Worm (Caenorhabditis elegans) whole organism, young adult: ENCODE results near the gene srh-217.

Experiments
- B0336.3 ChIP-seq: fragments of 200-800 bp; sonication (Bioruptor generic); IDR thresholded peaks from 2 replicates; pipeline ENCODE4 v1.3.6; 2022; ENCODE audit warnings: missing genetic modification characterization, missing compliant biosample characterization
- C06A6.2 ChIP-seq: fragments of 200-800 bp; sonication (Bioruptor generic); conservative IDR thresholded peaks from 2 replicates; pipeline ENCODE4 v1.3.6; 2022; ENCODE audit warnings: missing genetic modification characterization, missing compliant biosample characterization
- F22D6.2 ChIP-seq: sonication (generic microtip); optimal IDR thresholded peaks from 2 replicates; lab custom pipeline; 2016; ENCODE audit warnings: mild to moderate bottlenecking, missing genetic modification characterization, missing compliant biosample characterization
- F37B4.10 ChIP-seq: fragments of 200-800 bp; sonication (Bioruptor generic); IDR thresholded peaks from 2 replicates; pipeline ENCODE4 v1.3.6; 2022; ENCODE audit warnings: missing genetic modification characterization, missing compliant biosample characterization
- K11D2.4 ChIP-seq: fragments of 200-800 bp; sonication (Bioruptor generic); IDR thresholded peaks from 2 replicates; pipeline ENCODE4 v1.3.6; 2022; ENCODE audit warnings: missing genetic modification reagents, missing genetic modification characterization, missing compliant biosample characterization
- Y53G8AR.9 ChIP-seq: fragments of 200-800 bp; sonication (Bioruptor generic); conservative IDR thresholded peaks from 2 replicates; pipeline ENCODE4 v1.3.6; 2022; ENCODE audit warnings: missing genetic modification reagents, missing genetic modification characterization, missing compliant biosample characterization
- Y56A3A.18 ChIP-seq: fragments of 200-800 bp; sonication (Bioruptor generic); IDR thresholded peaks from 2 replicates; pipeline ENCODE4 v1.3.6; 2022; ENCODE audit warnings: missing genetic modification reagents, missing genetic modification characterization, missing compliant biosample characterization
- Y95B8A.8 ChIP-seq: fragments of 200-800 bp; sonication (Bioruptor generic); IDR thresholded peaks from 2 replicates; pipeline ENCODE4 v1.3.6; 2022; ENCODE audit warnings: missing genetic modification reagents, missing genetic modification characterization, missing compliant biosample characterization
- ama-1 ChIP-seq, 3 experiments: fragments of 150-350 bp in 1 of 3; sonication (generic microtip) in 2 of 3; optimal IDR thresholded peaks; 2 replicates each; lab custom pipeline; 2014 to 2018; ENCODE audit warnings: missing biosample characterization in 2 of 3, missing genetic modification characterization in 2 of 3, missing genetic modification reagents in 2 of 3
- atf-7 ChIP-seq: sonication (generic microtip); optimal IDR thresholded peaks from 2 replicates; lab custom pipeline; 2017; ENCODE audit warnings: mild to moderate bottlenecking, missing genetic modification characterization, missing compliant biosample characterization
- attf-5 ChIP-seq: fragments of 200-800 bp; sonication (Bioruptor generic); optimal IDR thresholded peaks from 2 replicates; lab custom pipeline; 2018; ENCODE audit warnings: mild to moderate bottlenecking, missing genetic modification characterization, missing compliant biosample characterization
- bed-2 ChIP-seq: fragments of 200-800 bp; sonication (Bioruptor generic); IDR thresholded peaks from 2 replicates; pipeline ENCODE4 v1.3.6; 2022; ENCODE audit warnings: missing genetic modification reagents, missing genetic modification characterization, missing compliant biosample characterization
- cebp-1 ChIP-seq, 2 experiments: fragments of 200-800 bp in 1 of 2; sonication (Bioruptor generic) in 1 of 2; sonication (generic microtip) in 1 of 2; IDR thresholded peaks in 1 of 2; optimal IDR thresholded peaks in 1 of 2; 2 replicates each; pipeline versions ENCODE4 v1.3.6 to Lab custom; 2017 to 2022; ENCODE audit warnings: missing compliant biosample characterization in 2 of 2, missing genetic modification characterization in 2 of 2, mild to moderate bottlenecking in 1 of 2, missing genetic modification reagents in 1 of 2, moderate library complexity in 1 of 2
- ceh-40 ChIP-seq: fragments of 200-800 bp; sonication (Bioruptor generic); IDR thresholded peaks from 2 replicates; pipeline ENCODE4 v1.3.6; 2022; ENCODE audit warnings: missing genetic modification characterization, missing compliant biosample characterization
- dox-1 ChIP-seq: fragments of 200-800 bp; sonication (Bioruptor generic); IDR thresholded peaks from 2 replicates; pipeline ENCODE4 v1.3.6; 2022; ENCODE audit warnings: missing genetic modification reagents, missing genetic modification characterization, missing compliant biosample characterization
- ekl-4 ChIP-seq: fragments of 200-800 bp; sonication (Bioruptor generic); IDR thresholded peaks from 2 replicates; pipeline ENCODE4 v1.3.6; 2022; ENCODE audit warnings: missing genetic modification reagents, missing genetic modification characterization, missing compliant biosample characterization
- ets-4 ChIP-seq: fragments of 200-800 bp; sonication (Bioruptor generic); optimal IDR thresholded peaks from 2 replicates; lab custom pipeline; 2018; ENCODE audit warnings: mild to moderate bottlenecking, missing genetic modification characterization, missing compliant biosample characterization
- him-1 ChIP-seq: sonication (generic microtip); optimal IDR thresholded peaks from 2 replicates; lab custom pipeline; 2016; ENCODE audit warnings: missing genotype, missing genetic modification reagents, missing genetic modification characterization, missing compliant biosample characterization
- hmg-20 ChIP-seq: fragments of 200-800 bp; sonication (Bioruptor generic); IDR thresholded peaks from 2 replicates; pipeline ENCODE4 v1.3.6; 2022; ENCODE audit warnings: missing genetic modification reagents, missing genetic modification characterization, missing compliant biosample characterization
- lin-54 ChIP-seq: fragments of 200-800 bp; sonication (Bioruptor generic); optimal IDR thresholded peaks from 2 replicates; lab custom pipeline; 2018; ENCODE audit warnings: mild to moderate bottlenecking, missing genetic modification characterization, missing compliant biosample characterization
- madf-10 ChIP-seq: sonication (generic microtip); optimal IDR thresholded peaks from 2 replicates; lab custom pipeline; 2016; ENCODE audit warnings: mild to moderate bottlenecking, missing genetic modification characterization, missing compliant biosample characterization
- madf-3 ChIP-seq: fragments of 200-800 bp; sonication (Bioruptor generic); IDR thresholded peaks from 2 replicates; pipeline ENCODE4 v1.3.6; 2022; ENCODE audit warnings: missing genetic modification reagents, missing genetic modification characterization, missing compliant biosample characterization
- madf-8 ChIP-seq: fragments of 200-800 bp; sonication (Bioruptor generic); conservative IDR thresholded peaks from 2 replicates; pipeline ENCODE4 v1.3.6; 2022; ENCODE audit warnings: missing genetic modification reagents, missing genetic modification characterization, missing compliant biosample characterization
- mcd-1 ChIP-seq: fragments of 200-800 bp; sonication (Bioruptor generic); IDR thresholded peaks from 2 replicates; pipeline ENCODE4 v1.3.6; 2022; ENCODE audit warnings: missing genetic modification reagents, missing genetic modification characterization, missing compliant biosample characterization
- nhr-120 ChIP-seq: fragments of 200-800 bp; sonication (Bioruptor generic); IDR thresholded peaks from 2 replicates; pipeline ENCODE4 v1.3.6; 2022; ENCODE audit warnings: missing genetic modification characterization, missing compliant biosample characterization
- nhr-80 ChIP-seq: sonication (generic microtip); optimal IDR thresholded peaks from 2 replicates; lab custom pipeline; 2016; ENCODE audit warnings: missing genetic modification characterization, missing compliant biosample characterization
- nhr-90 ChIP-seq: sonication (generic microtip); optimal IDR thresholded peaks from 2 replicates; lab custom pipeline; 2016; ENCODE audit warnings: missing genotype, mild to moderate bottlenecking, missing genetic modification characterization, missing compliant biosample characterization
- pbrm-1 ChIP-seq: fragments of 200-800 bp; sonication (Bioruptor generic); IDR thresholded peaks from 2 replicates; pipeline ENCODE4 v1.3.6; 2022; ENCODE audit warnings: missing genetic modification reagents, missing genetic modification characterization, missing compliant biosample characterization
- pha-4 ChIP-seq: fragments of 150-350 bp; sonication (generic microtip); optimal IDR thresholded peaks from 2 replicates; lab custom pipeline; 2014; ENCODE audit warnings: missing biosample characterization, missing genetic modification reagents, missing genetic modification characterization
- snpc-3.4 ChIP-seq: sonication (generic microtip); optimal IDR thresholded peaks from 2 replicates; lab custom pipeline; 2017; ENCODE audit warnings: missing genetic modification characterization, mild to moderate bottlenecking, missing compliant biosample characterization, antibody characterized with exemption, moderate library complexity, missing genotype, missing genetic modification reagents
- snpc-4 ChIP-seq, 5 experiments: fragments of 150-350 bp in 1 of 5; sonication (generic microtip) in 4 of 5; optimal IDR thresholded peaks; 2 replicates each; lab custom pipeline; 2014 to 2018; ENCODE audit warnings: missing genetic modification characterization in 5 of 5, missing biosample characterization in 3 of 5, antibody characterized with exemption in 2 of 5, mild to moderate bottlenecking in 2 of 5, missing compliant biosample characterization in 2 of 5, missing genotype in 2 of 5, moderate library complexity in 2 of 5, missing genetic modification reagents in 1 of 5
- sptf-2 ChIP-seq: fragments of 200-800 bp; sonication (Bioruptor generic); optimal IDR thresholded peaks from 2 replicates; lab custom pipeline; 2018; ENCODE audit warnings: mild to moderate bottlenecking, missing genetic modification characterization, missing compliant biosample characterization
- tlf-1 ChIP-seq: fragments of 200-800 bp; sonication (Bioruptor generic); optimal IDR thresholded peaks from 2 replicates; lab custom pipeline; 2018; ENCODE audit warnings: mild to moderate bottlenecking, missing genetic modification characterization, missing compliant biosample characterization
- zim-3 ChIP-seq: sonication (generic microtip); optimal IDR thresholded peaks from 2 replicates; lab custom pipeline; 2017; ENCODE audit warnings: mild to moderate bottlenecking, missing genetic modification characterization, moderate library complexity, missing compliant biosample characterization

srh-217 gene

ce11 chrV:20163105-20163449 lies 32.3 kb downstream of the srh-217 start:
- TF ChIP-seq hmg-20 (GFP tag; lab: Robert Waterston, UW) (0 out of 2 replicates have a peak, but pooled peaks have one; percentile 7), zim-3 (tag; lab: Kevin White, UChicago) (peak; percentile 8), C06A6.2 (GFP tag; lab: Robert Waterston, UW) (peak; percentile 41; the same call in 1 of the 2 replicates), B0336.3 (peak; percentile 6; the same call in 1 of the 2 replicates), Y56A3A.18 (GFP tag; lab: Robert Waterston, UW) (peak; percentile 7; the same call in 1 of the 2 replicates), Y95B8A.8 (GFP tag; lab: Robert Waterston, UW) (peak; percentile 69), ekl-4 (0 out of 2 replicates have a peak, but pooled peaks have one; percentile 20), ama-1 (optimal IDR thresholded peaks at IDR 0.05; lab: Kevin White, UChicago) (peak; percentile 76), ama-1 (GFP tag; optimal IDR thresholded peaks at IDR 0.05; lab: Kevin White, UChicago) (no peak), him-1 (tag; lab: Kevin White, UChicago) (no peak), madf-8 (no peak), F22D6.2 (tag; lab: Kevin White, UChicago) (no peak), ceh-40 (GFP tag; lab: Robert Waterston, UW) (0 out of 2 replicates have a peak, but pooled peaks have one; percentile 11), K11D2.4 (GFP tag; lab: Robert Waterston, UW) (0 out of 2 replicates have a peak, but pooled peaks have one; percentile 36), Y53G8AR.9 (GFP tag; lab: Robert Waterston, UW) (peak; percentile 87), dox-1 (peak; percentile 42; the same call in 1 of the 2 replicates)

DNA sequence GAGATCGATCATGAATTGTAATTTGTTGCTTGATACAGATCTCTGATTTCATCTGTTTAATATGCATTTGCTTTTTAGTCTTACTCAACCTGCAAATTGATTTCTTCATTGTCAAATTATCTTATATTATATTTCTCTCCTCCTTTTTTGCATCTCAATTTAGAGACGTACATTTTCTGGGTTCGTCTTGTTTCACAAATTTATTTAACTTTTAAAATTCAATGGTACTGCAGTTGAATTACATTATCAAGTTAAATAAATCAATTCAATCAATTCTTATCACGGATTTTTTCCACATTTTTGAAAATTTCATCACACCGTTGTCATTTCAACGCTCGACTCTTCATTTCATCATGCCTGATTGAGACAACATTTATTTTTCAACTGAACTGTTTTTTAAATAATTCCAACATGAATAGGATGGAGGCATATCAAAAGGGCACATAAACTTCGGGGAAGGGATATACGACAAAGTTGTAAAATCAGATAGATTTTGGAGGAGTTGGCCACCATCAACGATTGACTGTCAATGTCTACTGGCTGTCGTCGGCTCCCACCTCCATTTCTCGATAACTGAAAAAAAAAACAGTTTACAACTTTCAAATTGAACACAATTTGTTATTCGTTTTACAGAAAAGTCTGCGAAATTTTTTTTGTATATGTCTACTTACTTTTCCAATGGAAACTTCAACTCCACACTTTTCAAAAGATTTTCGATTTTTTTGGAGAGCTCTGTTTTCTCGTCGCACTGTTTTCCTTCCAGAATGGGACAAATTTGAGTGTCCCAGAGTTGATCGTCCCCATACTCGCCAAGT lies 32.9 kb downstream of the srh-217 start:
- TF ChIP-seq snpc-3.4: peak; percentile 12
- TF ChIP-seq bed-2: no peak
- TF ChIP-seq nhr-90 (tag; lab: Kevin White, UChicago): peak; percentile 72
- peak; percentile 4; the same call in 1 of the 2 replicates for TF ChIP-seq pbrm-1 (GFP tag; lab: Robert Waterston, UW)
- no peak for TF ChIP-seq mcd-1 (GFP tag; lab: Robert Waterston, UW)
- TF ChIP-seq B0336.3: peak; percentile 68
- peak; percentile 7 for TF ChIP-seq ets-4 (GFP tag; lab: Kevin White, UChicago)
- no peak for TF ChIP-seq snpc-4 (GFP tag; optimal IDR thresholded peaks at IDR 0.05; lab: Kevin White, UChicago)
- TF ChIP-seq snpc-4 (tag; optimal IDR thresholded peaks at IDR 0.05; lab: Kevin White, UChicago): peak in 1 of 4 experiments; percentile 34
- peak; percentile 70 for TF ChIP-seq cebp-1 (GFP tag; IDR thresholded peaks at IDR 0.05; lab: Robert Waterston, UW)
- TF ChIP-seq cebp-1 (tag; optimal IDR thresholded peaks at IDR 0.05; lab: Kevin White, UChicago): peak; percentile 85
- TF ChIP-seq tlf-1: peak; percentile 26
- TF ChIP-seq Y53G8AR.9 (GFP tag; lab: Robert Waterston, UW): peak; percentile 81
- no peak for TF ChIP-seq nhr-120 (GFP tag; lab: Robert Waterston, UW)
- TF ChIP-seq attf-5 (GFP tag; lab: Kevin White, UChicago): peak; percentile 69
- 0 out of 2 replicates have a peak, but pooled peaks have one; percentile 66 for TF ChIP-seq madf-3 (GFP tag; lab: Robert Waterston, UW)
- TF ChIP-seq madf-10 (tag; lab: Kevin White, UChicago): peak; percentile 44
- no peak for TF ChIP-seq F37B4.10
- TF ChIP-seq pha-4: peak; percentile 46
- TF ChIP-seq sptf-2: no peak
- TF ChIP-seq lin-54 (GFP tag; lab: Kevin White, UChicago): peak; percentile 30
- TF ChIP-seq atf-7: peak; percentile 32
- peak; percentile 66 for TF ChIP-seq ama-1 (optimal IDR thresholded peaks at IDR 0.05; lab: Kevin White, UChicago)
- TF ChIP-seq ama-1 (GFP tag; optimal IDR thresholded peaks at IDR 0.05; lab: Kevin White, UChicago): no peak
- peak; percentile 16 for TF ChIP-seq nhr-80 (tag; lab: Kevin White, UChicago)
- peak; percentile 6 for TF ChIP-seq Y56A3A.18 (GFP tag; lab: Robert Waterston, UW)
